Worm (Caenorhabditis elegans) whole organism, early embryonic: ENCODE results near the gene nhr-212.

Source experiments
- F13C5.2 ChIP-seq: sonication (generic microtip); optimal IDR thresholded peaks from 2 replicates; lab custom pipeline; 2017; ENCODE audit warnings: mild to moderate bottlenecking, missing genetic modification characterization, inconsistent platforms, missing compliant biosample characterization
- aly-1 ChIP-seq: sonication (generic microtip); optimal IDR thresholded peaks from 2 replicates; lab custom pipeline; 2016; ENCODE audit warnings: missing genetic modification characterization, missing compliant biosample characterization
- ama-1 ChIP-seq: fragments of 150-350 bp; optimal IDR thresholded peaks from 2 replicates; lab custom pipeline; 2014
- ceh-13 ChIP-seq: fragments of 200-800 bp; sonication (Bioruptor generic); optimal IDR thresholded peaks from 2 replicates; lab custom pipeline; 2018; ENCODE audit warnings: mild to moderate bottlenecking, missing genetic modification characterization, missing compliant biosample characterization
- flt-1 ChIP-seq: fragments of 200-800 bp; sonication (Bioruptor generic); IDR thresholded peaks from 2 replicates; pipeline ENCODE4 v1.3.6; 2022; ENCODE audit warnings: missing genetic modification characterization, missing compliant biosample characterization
- hmbx-1 ChIP-seq: sonication (generic microtip); optimal IDR thresholded peaks from 2 replicates; lab custom pipeline; 2016; ENCODE audit warnings: mild to moderate bottlenecking, missing genetic modification characterization, missing compliant biosample characterization
- hmg-4 ChIP-seq: fragments of 200-800 bp; sonication (Bioruptor generic); optimal IDR thresholded peaks from 2 replicates; lab custom pipeline; 2018; ENCODE audit warnings: mild to moderate bottlenecking, missing genetic modification characterization, missing compliant biosample characterization
- hnd-1 ChIP-seq: sonication (generic microtip); optimal IDR thresholded peaks from 2 replicates; lab custom pipeline; 2016; ENCODE audit warnings: missing genetic modification characterization, missing compliant biosample characterization
- pes-1 ChIP-seq: fragments of 200-800 bp; sonication (Bioruptor generic); IDR thresholded peaks from 2 replicates; pipeline ENCODE4 v1.3.6; 2022; ENCODE audit warnings: missing genetic modification reagents, missing genetic modification characterization, missing compliant biosample characterization
- scrt-1 ChIP-seq: fragments of 200-800 bp; sonication (Bioruptor generic); IDR thresholded peaks from 2 replicates; pipeline ENCODE4 v1.3.6; 2022; ENCODE audit warnings: missing genetic modification characterization, missing compliant biosample characterization
- sea-1 ChIP-seq: fragments of 200-800 bp; sonication (Bioruptor generic); conservative IDR thresholded peaks from 2 replicates; pipeline ENCODE4 v1.3.6; 2022; ENCODE audit warnings: missing genetic modification characterization, missing compliant biosample characterization
- tbx-37 ChIP-seq: fragments of 200-800 bp; sonication (Bioruptor generic); conservative IDR thresholded peaks from 2 replicates; pipeline ENCODE4 v1.3.6; 2022; ENCODE audit warnings: missing genetic modification reagents, missing genetic modification characterization, missing compliant biosample characterization
- tra-4 ChIP-seq: sonication (generic microtip); optimal IDR thresholded peaks from 2 replicates; lab custom pipeline; 2017; ENCODE audit warnings: missing genetic modification characterization, missing compliant biosample characterization

DNA sequence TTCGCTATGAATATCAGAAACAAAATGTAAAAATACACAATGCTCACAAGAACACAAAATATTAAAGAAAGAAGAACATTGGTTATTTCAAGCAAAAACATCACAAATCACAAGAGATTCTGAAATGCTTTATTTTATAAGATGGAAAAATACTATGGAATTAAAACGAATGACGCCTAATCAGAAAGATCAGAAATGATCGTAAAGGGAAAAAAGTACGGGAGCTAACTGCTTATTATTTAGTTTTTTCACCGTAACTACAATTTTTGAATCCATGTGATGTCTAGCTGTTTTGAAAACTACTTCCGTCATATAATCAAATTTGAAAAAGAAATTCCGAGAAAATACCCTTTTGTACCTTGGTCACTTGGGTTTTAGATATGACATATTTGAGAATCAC is 16.2 kb upstream of the nhr-212 start, which contains the start of gene srbc-57:
- TF ChIP-seq ama-1: no peak
- no peak for TF ChIP-seq hmbx-1 (tag; lab: Kevin White, UChicago)
- no peak for TF ChIP-seq scrt-1 (GFP tag; lab: Robert Waterston, UW)
- TF ChIP-seq pes-1 (GFP tag; lab: Robert Waterston, UW): no peak
- no peak for TF ChIP-seq hnd-1 (tag; lab: Kevin White, UChicago)
- TF ChIP-seq flt-1 (GFP tag; lab: Robert Waterston, UW): no peak
- TF ChIP-seq sea-1 (GFP tag; lab: Robert Waterston, UW): no peak
- TF ChIP-seq tbx-37 (GFP tag; lab: Robert Waterston, UW): no peak
- TF ChIP-seq aly-1 (tag; lab: Kevin White, UChicago): no peak
- no peak for TF ChIP-seq F13C5.2
- TF ChIP-seq tra-4 (tag; lab: Kevin White, UChicago): no peak
- no peak for TF ChIP-seq hmg-4
- TF ChIP-seq ceh-13 (GFP tag; lab: Kevin White, UChicago): no peak
